Worm (Caenorhabditis elegans) whole organism, L1 larva: Measurements from ENCODE around the gene clpf-1.

Experiments used
- aha-1 ChIP-seq: fragments of 150-350 bp; optimal IDR thresholded peaks from 2 replicates; lab custom pipeline; 2014; ENCODE audit warnings: missing biosample characterization, missing genetic modification characterization
- elt-2 ChIP-seq: sonication (generic microtip); optimal IDR thresholded peaks from 2 replicates; lab custom pipeline; 2016; ENCODE audit warnings: missing genetic modification characterization, mild to moderate bottlenecking, inconsistent platforms, missing compliant biosample characterization, missing genetic modification reagents
- lin-15B ChIP-seq: fragments of 150-350 bp; sonication (generic microtip); optimal IDR thresholded peaks from 3 replicates; lab custom pipeline; 2014; ENCODE audit warnings: missing biosample characterization, missing genetic modification characterization
- nhr-11 ChIP-seq: fragments of 150-350 bp; optimal IDR thresholded peaks from 2 replicates; lab custom pipeline; 2014; ENCODE audit warnings: missing biosample characterization, missing genetic modification characterization
- nhr-76 ChIP-seq: sonication (generic microtip); optimal IDR thresholded peaks from 2 replicates; lab custom pipeline; 2017; ENCODE audit warnings: missing biosample characterization, missing genetic modification characterization
- swsn-7 ChIP-seq: sonication (generic microtip); optimal IDR thresholded peaks from 2 replicates; lab custom pipeline; 2016; ENCODE audit warnings: missing genetic modification characterization, missing compliant biosample characterization
- unc-62 ChIP-seq: fragments of 150-350 bp; optimal IDR thresholded peaks from 2 replicates; lab custom pipeline; 2014; ENCODE audit warnings: missing biosample characterization, missing genetic modification reagents, missing genetic modification characterization

DNA sequence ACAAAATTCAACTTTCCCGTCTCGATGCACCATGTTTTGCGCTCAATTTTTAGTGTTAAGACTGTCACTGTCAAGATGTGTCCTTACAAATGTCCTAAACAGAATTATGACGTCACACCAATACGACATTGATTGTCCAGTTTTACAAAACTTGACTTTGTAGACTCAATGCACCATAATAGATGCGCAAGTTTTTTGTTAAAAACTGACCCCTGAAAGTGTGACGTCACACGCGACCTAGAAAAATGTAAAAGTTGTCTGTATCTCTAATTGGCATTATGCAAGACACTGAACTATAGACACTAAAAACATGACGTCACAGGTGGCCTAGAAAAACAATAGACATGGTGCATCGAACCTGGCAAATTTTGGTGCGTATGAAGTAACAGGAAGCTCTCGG is 46.5 kb upstream of the clpf-1 start:
- TF ChIP-seq aha-1 (tag; lab: Kevin White, UChicago) (no peak), nhr-76 (no peak), lin-15B (tag; lab: Kevin White, UChicago) (no peak), nhr-11 (no peak), unc-62 (GFP tag; lab: Kevin White, UChicago) (no peak), swsn-7 (tag; lab: Kevin White, UChicago) (no peak), elt-2 (tag; lab: Kevin White, UChicago) (no peak)
